Worm (Caenorhabditis elegans) whole organism, dauer: ENCODE data around the gene ZK892.3.
"Not testable (repeated sequence)": the region's sequence is repeated elsewhere in the genome, so short reads cannot be mapped to it uniquely, and the experiment has no call there.

Source experiments
- unc-62 ChIP-seq: sonication (generic microtip); optimal IDR thresholded peaks from 2 replicates; lab custom pipeline; 2017; ENCODE audit warnings: missing biosample characterization, missing genetic modification reagents, missing genetic modification characterization

Gene ZK892.3

ce11 chrII:10021749-10022148 is 20.1 kb downstream of the ZK892.3 start:
- TF ChIP-seq unc-62 (GFP tag; lab: Kevin White, UChicago) = no peak

- TF ChIP-seq unc-62 (GFP tag; lab: Kevin White, UChicago) = no peak
These were observed 23.4 kb downstream of the ZK892.3 start for ce11 chrII:10025059-10025458.

ce11 chrII:10028195-10028594 is 26.5 kb downstream of the ZK892.3 start, which contains the start of gene F52H3.6:
F52H3.6 (minus strand) TSS chrII:10028422.
- TF ChIP-seq unc-62 (GFP tag; lab: Kevin White, UChicago) = no peak

- TF ChIP-seq unc-62 (GFP tag; lab: Kevin White, UChicago) = no peak
These were observed 27.4 kb downstream of the ZK892.3 start for ce11 chrII:10029044-10029443.

ce11 chrII:10029890-10030289 is 28.2 kb downstream of the ZK892.3 start, which contains the start of gene ttc-36:
ttc-36 (plus strand) TSS chrII:10030190.
- TF ChIP-seq unc-62 (GFP tag; lab: Kevin White, UChicago) = no peak

DNA sequence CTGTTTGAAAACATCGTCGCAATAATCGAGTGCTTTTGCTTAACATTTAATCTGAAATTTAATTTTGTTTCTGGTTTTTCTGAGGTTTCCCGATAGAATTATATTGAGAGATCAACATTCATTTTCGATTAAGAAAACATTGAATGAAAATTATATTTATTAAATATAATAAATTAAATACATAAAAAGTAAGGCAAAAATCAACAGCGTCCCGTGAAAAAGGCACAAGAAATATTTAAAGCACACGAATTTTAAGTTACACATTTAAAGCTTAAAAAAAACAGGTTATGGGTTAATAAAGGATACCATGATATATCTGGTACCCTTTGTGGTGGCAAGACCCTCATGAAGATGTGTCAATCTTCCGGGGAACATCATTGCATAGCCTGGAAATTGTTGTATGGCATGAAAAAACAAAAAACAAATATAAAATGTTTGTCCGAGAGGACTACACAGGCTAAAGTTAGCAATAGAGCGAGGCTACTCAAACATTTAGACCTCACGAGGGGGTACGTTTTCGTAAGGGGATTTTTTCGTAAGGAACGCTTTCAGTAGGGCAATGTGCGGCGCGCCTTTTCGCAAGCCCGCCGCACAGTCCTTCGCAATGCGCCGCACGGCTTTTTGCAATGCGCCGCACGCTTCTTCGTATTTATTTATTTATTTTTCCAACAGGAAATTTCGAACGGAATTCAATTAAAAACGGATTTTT is 31.7 kb downstream of the ZK892.3 start, which contains the start of gene mtcu-2:
TSS of gene mtcu-2 (minus strand) at position 51 of the 709 bp plus-strand sequence.
- not testable (repeated sequence) for TF ChIP-seq unc-62 (GFP tag; lab: Kevin White, UChicago)

DNA sequence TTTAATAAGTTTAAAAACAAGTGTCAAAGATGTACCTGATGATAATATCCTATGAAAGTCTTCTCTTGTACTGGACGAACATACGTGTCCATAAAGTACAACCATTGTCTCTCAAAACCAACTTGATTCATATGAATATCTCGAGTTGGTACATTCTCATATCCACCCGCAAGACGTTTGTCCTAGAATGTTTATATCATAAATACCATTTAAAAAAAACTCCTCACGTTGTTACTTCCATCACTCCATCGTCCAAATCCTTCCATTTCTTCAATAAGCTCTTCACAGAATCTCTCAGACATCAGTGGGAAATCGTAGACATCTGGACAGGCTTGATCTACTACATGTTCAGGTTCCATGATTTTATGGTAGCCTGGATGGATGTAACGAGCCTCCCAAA is 33.8 kb downstream of the ZK892.3 start:
- TF ChIP-seq unc-62 (GFP tag; lab: Kevin White, UChicago) = no peak

ce11 chrII:10039799-10040198 is 38.2 kb downstream of the ZK892.3 start, which contains the start of gene let-268:
let-268 (minus strand) TSS chrII:10039980.
- TF ChIP-seq unc-62 (GFP tag; lab: Kevin White, UChicago) = no peak

ce11 chrII:10040834-10041233 is 39.2 kb downstream of the ZK892.3 start, which contains the start of gene ogr-2:
ogr-2 (plus strand) TSS chrII:10041134.
- TF ChIP-seq unc-62 (GFP tag; lab: Kevin White, UChicago) = no peak

- no peak for TF ChIP-seq unc-62 (GFP tag; lab: Kevin White, UChicago)
These were observed 43.3 kb downstream of the ZK892.3 start, which contains the start of the genes F52H3.11 and bath-38 for ce11 chrII:10044961-10045360. F52H3.11 (minus strand) TSS chrII:10045163. bath-38 (minus strand) TSS chrII:10045270.

DNA sequence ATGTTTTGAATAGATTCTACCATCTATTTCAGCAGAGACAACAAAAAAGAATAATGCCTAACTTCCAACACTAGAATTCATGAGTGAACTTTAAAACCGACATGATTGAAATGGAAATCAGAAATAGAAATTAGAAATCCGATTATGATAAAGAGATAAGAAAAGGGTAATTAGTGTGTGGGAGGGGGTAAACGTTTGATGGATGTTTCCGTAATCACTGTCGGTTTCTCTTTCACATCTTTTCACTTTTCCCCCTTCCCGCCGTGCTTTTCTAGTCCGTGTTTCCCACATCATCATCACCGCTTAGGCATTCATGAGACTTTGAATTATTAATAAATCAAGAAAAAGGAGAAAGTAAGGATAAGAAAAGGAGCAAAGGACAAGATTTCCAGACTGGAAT is 44.0 kb downstream of the ZK892.3 start:
- TF ChIP-seq unc-62 (GFP tag; lab: Kevin White, UChicago) = no peak

ce11 chrII:10048568-10048967 is 46.9 kb downstream of the ZK892.3 start, which contains the start of gene flp-4:
flp-4 (plus strand) TSS chrII:10048868.
- no peak for TF ChIP-seq unc-62 (GFP tag; lab: Kevin White, UChicago)

- no peak for TF ChIP-seq unc-62 (GFP tag; lab: Kevin White, UChicago)
These were observed 49.8 kb downstream of the ZK892.3 start for ce11 chrII:10051485-10051884.
